Worm (Caenorhabditis elegans) whole organism, L2 larva: Measurements from ENCODE around the gene W05E10.2.

Experiments
- C34F6.9 ChIP-seq: fragments of 150-350 bp; optimal IDR thresholded peaks from 2 replicates; lab custom pipeline; 2014; ENCODE audit warnings: missing biosample characterization, missing genetic modification characterization
- F13H6.1 ChIP-seq: sonication (generic microtip); optimal IDR thresholded peaks from 2 replicates; lab custom pipeline; 2016; ENCODE audit warnings: missing genetic modification characterization, missing compliant biosample characterization
- Y55F3AM.14 ChIP-seq: fragments of 200-800 bp; sonication (Bioruptor generic); optimal IDR thresholded peaks from 2 replicates; lab custom pipeline; 2018; ENCODE audit warnings: mild to moderate bottlenecking, missing genetic modification characterization, missing compliant biosample characterization
- alr-1 ChIP-seq: fragments of 150-350 bp; optimal IDR thresholded peaks from 2 replicates; lab custom pipeline; 2014; ENCODE audit warnings: missing biosample characterization, missing genetic modification characterization
- aly-2 ChIP-seq: fragments of 150-350 bp; optimal IDR thresholded peaks from 2 replicates; lab custom pipeline; 2014; ENCODE audit warnings: missing biosample characterization, missing genetic modification characterization
- ama-1 ChIP-seq: fragments of 150-350 bp; optimal IDR thresholded peaks from 2 replicates; lab custom pipeline; 2018; ENCODE audit warnings: inconsistent platforms
- blmp-1 ChIP-seq: sonication (generic microtip); optimal IDR thresholded peaks from 2 replicates; lab custom pipeline; 2017; ENCODE audit warnings: missing genetic modification characterization, mild to moderate bottlenecking, missing compliant biosample characterization, antibody characterized with exemption, moderate library complexity; ENCODE audit not compliant: insufficient read depth
- ceh-16 ChIP-seq: fragments of 150-350 bp; optimal IDR thresholded peaks from 2 replicates; lab custom pipeline; 2014; ENCODE audit warnings: missing biosample characterization, missing genetic modification characterization
- ceh-82 ChIP-seq: fragments of 150-350 bp; optimal IDR thresholded peaks from 2 replicates; lab custom pipeline; 2014; ENCODE audit warnings: missing biosample characterization, missing genetic modification characterization
- crh-2 ChIP-seq: sonication (generic microtip); optimal IDR thresholded peaks from 2 replicates; lab custom pipeline; 2017; ENCODE audit warnings: missing biosample characterization, missing genetic modification characterization
- dmd-4 ChIP-seq: sonication (generic microtip); optimal IDR thresholded peaks from 2 replicates; lab custom pipeline; 2017; ENCODE audit warnings: missing biosample characterization, missing genetic modification characterization
- elt-1 ChIP-seq: fragments of 150-350 bp; optimal IDR thresholded peaks from 2 replicates; lab custom pipeline; 2014; ENCODE audit warnings: missing biosample characterization, missing genetic modification characterization
- fos-1 ChIP-seq: fragments of 150-350 bp; optimal IDR thresholded peaks from 2 replicates; lab custom pipeline; 2014; ENCODE audit warnings: missing biosample characterization, missing genetic modification characterization
- gmeb-1 ChIP-seq: fragments of 150-350 bp; optimal IDR thresholded peaks from 2 replicates; lab custom pipeline; 2014; ENCODE audit warnings: missing biosample characterization, missing genetic modification characterization
- lin-11 ChIP-seq: fragments of 150-350 bp; sonication (generic microtip); optimal IDR thresholded peaks from 2 replicates; lab custom pipeline; 2014; ENCODE audit warnings: missing biosample characterization, missing genetic modification characterization, inconsistent platforms, mixed read lengths
- lin-13 ChIP-seq: fragments of 150-350 bp; optimal IDR thresholded peaks from 2 replicates; lab custom pipeline; 2014; ENCODE audit warnings: missing biosample characterization, missing genetic modification reagents, missing genetic modification characterization
- lin-39 ChIP-seq: fragments of 150-350 bp; optimal IDR thresholded peaks from 2 replicates; lab custom pipeline; 2014; ENCODE audit warnings: missing biosample characterization, missing genetic modification reagents, missing genetic modification characterization
- lsy-2 ChIP-seq, 2 experiments: fragments of 150-350 bp in 1 of 2; sonication (generic microtip) in 1 of 2; optimal IDR thresholded peaks; 2 replicates each; lab custom pipeline; 2014 to 2017; ENCODE audit warnings: missing biosample characterization in 2 of 2, missing genetic modification characterization in 2 of 2
- mab-5 ChIP-seq: fragments of 150-350 bp; optimal IDR thresholded peaks from 2 replicates; lab custom pipeline; 2014; ENCODE audit warnings: missing biosample characterization, missing genetic modification characterization
- mbf-1 ChIP-seq: sonication (generic microtip); optimal IDR thresholded peaks from 2 replicates; lab custom pipeline; 2017; ENCODE audit warnings: missing biosample characterization, missing genetic modification characterization
- mdl-1 ChIP-seq, 2 experiments: fragments of 150-350 bp in 1 of 2; sonication (generic microtip) in 1 of 2; optimal IDR thresholded peaks; 2 replicates each; lab custom pipeline; 2017; ENCODE audit warnings: missing biosample characterization in 2 of 2, missing genetic modification characterization in 2 of 2
- nhr-11 ChIP-seq: fragments of 150-350 bp; optimal IDR thresholded peaks from 2 replicates; lab custom pipeline; 2014; ENCODE audit warnings: missing biosample characterization, missing genetic modification characterization
- nhr-129 ChIP-seq: fragments of 150-350 bp; optimal IDR thresholded peaks from 2 replicates; lab custom pipeline; 2014; ENCODE audit warnings: missing biosample characterization, missing genetic modification characterization
- nhr-21 ChIP-seq: fragments of 150-350 bp; optimal IDR thresholded peaks from 2 replicates; lab custom pipeline; 2014; ENCODE audit warnings: missing biosample characterization, missing genetic modification characterization
- nhr-237 ChIP-seq: fragments of 150-350 bp; optimal IDR thresholded peaks from 2 replicates; lab custom pipeline; 2014; ENCODE audit warnings: missing biosample characterization, missing genetic modification characterization
- nhr-25 ChIP-seq: fragments of 150-350 bp; sonication (generic microtip); optimal IDR thresholded peaks from 3 replicates; lab custom pipeline; 2014; ENCODE audit warnings: missing biosample characterization, missing genetic modification characterization
- nhr-6 ChIP-seq: fragments of 150-350 bp; optimal IDR thresholded peaks from 2 replicates; lab custom pipeline; 2014; ENCODE audit warnings: missing biosample characterization, missing genetic modification characterization
- nhr-77 ChIP-seq: fragments of 150-350 bp; optimal IDR thresholded peaks from 2 replicates; lab custom pipeline; 2014; ENCODE audit warnings: missing biosample characterization, missing genetic modification characterization
- peb-1 ChIP-seq: fragments of 150-350 bp; optimal IDR thresholded peaks from 2 replicates; lab custom pipeline; 2014; ENCODE audit warnings: missing biosample characterization, missing genetic modification characterization
- sem-4 ChIP-seq: fragments of 150-350 bp; optimal IDR thresholded peaks from 2 replicates; lab custom pipeline; 2014; ENCODE audit warnings: missing biosample characterization, missing genetic modification reagents, missing genetic modification characterization
- skn-1 ChIP-seq: sonication (generic microtip); optimal IDR thresholded peaks from 2 replicates; lab custom pipeline; 2017; ENCODE audit warnings: missing biosample characterization, missing genetic modification characterization
- sma-3 ChIP-seq: sonication (generic microtip); optimal IDR thresholded peaks from 2 replicates; lab custom pipeline; 2016; ENCODE audit warnings: missing genetic modification reagents, missing genetic modification characterization, missing compliant biosample characterization
- sma-9 ChIP-seq, 2 experiments: fragments of 150-350 bp in 1 of 2; sonication (generic microtip) in 1 of 2; optimal IDR thresholded peaks; 2 replicates each; lab custom pipeline; 2014 to 2016; ENCODE audit warnings: missing genetic modification characterization in 2 of 2, mild to moderate bottlenecking in 1 of 2, missing biosample characterization in 1 of 2, missing compliant biosample characterization in 1 of 2, missing genetic modification reagents in 1 of 2, moderate library complexity in 1 of 2
- snpc-4 ChIP-seq: fragments of 150-350 bp; optimal IDR thresholded peaks from 2 replicates; lab custom pipeline; 2014; ENCODE audit warnings: missing biosample characterization, missing genetic modification characterization
- unc-39 ChIP-seq: fragments of 150-350 bp; optimal IDR thresholded peaks from 2 replicates; lab custom pipeline; 2014; ENCODE audit warnings: missing biosample characterization, missing genetic modification characterization
- unc-55 ChIP-seq: fragments of 150-350 bp; sonication (generic microtip); optimal IDR thresholded peaks from 3 replicates; lab custom pipeline; 2014; ENCODE audit warnings: missing biosample characterization, missing genetic modification reagents, missing genetic modification characterization
- unc-62 ChIP-seq: fragments of 150-350 bp; optimal IDR thresholded peaks from 2 replicates; lab custom pipeline; 2014; ENCODE audit warnings: missing biosample characterization, missing genetic modification reagents, missing genetic modification characterization
- zag-1 ChIP-seq: fragments of 150-350 bp; optimal IDR thresholded peaks from 2 replicates; lab custom pipeline; 2014; ENCODE audit warnings: missing biosample characterization, missing genetic modification characterization
- ztf-1 ChIP-seq: fragments of 200-800 bp; sonication (Bioruptor generic); conservative IDR thresholded peaks from 2 replicates; pipeline ENCODE4 v1.3.6; 2022; ENCODE audit warnings: missing genetic modification characterization, missing compliant biosample characterization
- ztf-4 ChIP-seq: fragments of 150-350 bp; optimal IDR thresholded peaks from 2 replicates; lab custom pipeline; 2014; ENCODE audit warnings: missing biosample characterization, missing genetic modification characterization

The W05E10.2 gene

DNA sequence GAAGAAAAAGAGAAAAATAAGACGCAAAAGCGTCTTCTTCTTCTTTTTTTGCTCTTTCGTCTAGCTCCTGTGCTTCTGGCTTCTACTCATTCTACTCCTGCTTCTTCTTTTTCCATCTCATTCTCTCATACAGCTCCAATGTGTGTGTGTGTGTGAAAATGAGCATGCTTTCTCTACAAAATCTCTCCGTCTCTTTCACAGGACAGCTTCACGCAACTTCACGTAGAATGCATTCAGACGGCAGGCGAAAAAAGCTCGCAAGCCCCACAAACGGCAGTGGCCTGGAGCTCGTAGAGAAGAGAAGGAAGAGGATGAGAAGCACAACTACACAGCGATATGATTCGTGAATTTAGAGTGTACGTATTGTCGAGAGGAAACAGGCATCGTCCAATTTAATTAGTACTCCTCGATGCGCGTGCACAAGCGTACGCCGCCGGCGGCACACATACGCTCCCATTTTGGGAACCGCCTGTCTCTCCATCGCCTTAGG lies 45.6 kb upstream of the W05E10.2 start:
- TF ChIP-seq unc-55 (GFP tag; lab: Kevin White, UChicago) (peak; percentile 93), mab-5 (tag; lab: Kevin White, UChicago) (no peak), nhr-77 (tag; lab: Kevin White, UChicago) (no peak), C34F6.9 (tag; lab: Kevin White, UChicago) (peak; percentile 87), nhr-6 (peak; percentile 68), crh-2 (tag; lab: Kevin White, UChicago) (no peak), lin-11 (tag; lab: Kevin White, UChicago) (peak; percentile 58), nhr-129 (peak; percentile 81), ztf-4 (tag; lab: Kevin White, UChicago) (peak; percentile 4), mdl-1 (tag; optimal IDR thresholded peaks at IDR 0.05; lab: Kevin White, UChicago) (peak in 1 of 2 experiments; percentile 73), nhr-21 (tag; lab: Kevin White, UChicago) (peak; percentile 3), lsy-2 (tag; optimal IDR thresholded peaks at IDR 0.05; lab: Kevin White, UChicago) (peak in 1 of 2 experiments; percentile 71), ztf-1 (GFP tag; lab: Robert Waterston, UW) (no peak), zag-1 (tag; lab: Kevin White, UChicago) (peak; percentile 64), F13H6.1 (peak; percentile 62), sem-4 (tag; lab: Kevin White, UChicago) (peak; percentile 62), ama-1 (lab: Kevin White, UChicago) (no peak), sma-9 (GFP tag; optimal IDR thresholded peaks at IDR 0.05; lab: Kevin White, UChicago) (peak; percentile 42), sma-9 (tag; optimal IDR thresholded peaks at IDR 0.05; lab: Kevin White, UChicago) (no peak)

DNA sequence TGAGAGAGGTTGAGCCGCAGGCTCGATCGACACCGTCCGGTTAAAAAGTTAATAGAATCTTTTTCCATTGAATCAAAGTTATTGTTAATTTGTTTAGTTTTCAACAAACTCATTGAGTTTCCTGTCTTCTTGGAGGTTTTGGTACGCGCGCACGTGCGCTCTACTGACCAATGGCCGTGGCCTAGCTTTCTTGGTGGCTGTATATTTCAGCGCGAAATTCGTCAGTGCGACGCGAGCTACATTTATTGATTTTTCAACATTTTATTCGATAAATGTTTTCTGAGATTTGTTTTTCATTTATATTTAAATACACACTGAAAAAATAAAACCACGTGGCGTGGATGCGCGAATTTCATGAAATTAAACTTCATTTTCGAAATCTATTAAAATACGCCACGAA lies 42.8 kb upstream of the W05E10.2 start, which contains the start of gene bir-1:
Gene bir-1 (plus strand): TSS at position 312 of the 400 bp plus-strand sequence.
- TF ChIP-seq dmd-4 (tag; lab: Kevin White, UChicago) (no peak), F13H6.1 (peak; percentile 46), fos-1 (tag; lab: Kevin White, UChicago) (peak; percentile 55), C34F6.9 (tag; lab: Kevin White, UChicago) (peak; percentile 91), Y55F3AM.14 (GFP tag; lab: Kevin White, UChicago) (no peak), crh-2 (tag; lab: Kevin White, UChicago) (peak; percentile 68), lsy-2 (tag; optimal IDR thresholded peaks at IDR 0.05; lab: Kevin White, UChicago) (peak in 1 of 2 experiments; percentile 77), gmeb-1 (tag; lab: Kevin White, UChicago) (peak; percentile 59), lin-13 (peak; percentile 70), nhr-129 (peak; percentile 58), unc-55 (GFP tag; lab: Kevin White, UChicago) (peak; percentile 90), mdl-1 (tag; optimal IDR thresholded peaks at IDR 0.05; lab: Kevin White, UChicago) (peak; percentile 44 to 75), sma-3 (peak; percentile 46), nhr-25 (peak; percentile 58), elt-1 (tag; lab: Kevin White, UChicago) (no peak), nhr-77 (tag; lab: Kevin White, UChicago) (no peak), sma-9 (GFP tag; optimal IDR thresholded peaks at IDR 0.05; lab: Kevin White, UChicago) (peak; percentile 69), sma-9 (tag; optimal IDR thresholded peaks at IDR 0.05; lab: Kevin White, UChicago) (no peak)

ce11 chrV:11645244-11645643 lies 41.7 kb upstream of the W05E10.2 start, which contains the start of gene skp-1:
skp-1 (plus strand) TSS chrV:11645481.
- TF ChIP-seq unc-62 (GFP tag; lab: Kevin White, UChicago) (no peak), lin-39 (no peak), aly-2 (tag; lab: Kevin White, UChicago) (no peak), lin-11 (tag; lab: Kevin White, UChicago) (no peak), crh-2 (tag; lab: Kevin White, UChicago) (no peak), mab-5 (tag; lab: Kevin White, UChicago) (no peak)

DNA sequence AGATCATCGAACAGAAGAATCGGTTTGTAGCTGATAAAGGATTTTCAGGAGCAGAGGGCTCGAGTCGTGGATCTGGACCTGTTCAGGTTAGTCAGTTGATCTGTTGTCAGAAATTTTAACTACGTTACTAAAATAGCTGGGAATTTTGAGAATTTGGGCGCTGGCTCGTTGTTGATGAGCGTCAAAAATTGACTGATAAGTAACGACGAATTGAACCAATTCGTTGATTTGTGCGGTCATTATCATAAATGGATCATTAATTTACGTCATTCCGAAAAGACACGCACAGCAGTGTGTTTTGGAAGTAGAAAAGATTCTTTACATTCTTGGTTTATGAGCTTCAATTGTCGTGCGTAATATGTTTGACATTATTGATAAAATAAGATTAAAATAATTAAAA lies 39.2 kb upstream of the W05E10.2 start:
- TF ChIP-seq sma-9 (GFP tag; optimal IDR thresholded peaks at IDR 0.05; lab: Kevin White, UChicago) (peak; percentile 43), sma-9 (tag; optimal IDR thresholded peaks at IDR 0.05; lab: Kevin White, UChicago) (no peak), ceh-16 (tag; lab: Kevin White, UChicago) (no peak), fos-1 (tag; lab: Kevin White, UChicago) (peak; percentile 19)

- TF ChIP-seq nhr-237 (tag; lab: Kevin White, UChicago): no peak
- no peak for TF ChIP-seq mbf-1 (tag; lab: Kevin White, UChicago)
- no peak for TF ChIP-seq C34F6.9 (tag; lab: Kevin White, UChicago)
- peak; percentile 84 for TF ChIP-seq sma-9 (GFP tag; optimal IDR thresholded peaks at IDR 0.05; lab: Kevin White, UChicago)
- TF ChIP-seq sma-9 (tag; optimal IDR thresholded peaks at IDR 0.05; lab: Kevin White, UChicago): no peak
- no peak for TF ChIP-seq nhr-11 (tag; lab: Kevin White, UChicago)
- peak; percentile 56 for TF ChIP-seq crh-2 (tag; lab: Kevin White, UChicago)
- no peak for TF ChIP-seq blmp-1
- TF ChIP-seq zag-1 (tag; lab: Kevin White, UChicago): no peak
- TF ChIP-seq mab-5 (tag; lab: Kevin White, UChicago): no peak
- no peak for TF ChIP-seq peb-1 (tag; lab: Kevin White, UChicago)
- TF ChIP-seq alr-1 (tag; lab: Kevin White, UChicago): no peak
- TF ChIP-seq skn-1 (tag; lab: Kevin White, UChicago): peak; percentile 14
- TF ChIP-seq sma-3: peak; percentile 27
- no peak for TF ChIP-seq unc-55 (GFP tag; lab: Kevin White, UChicago)
- TF ChIP-seq lin-13: no peak
- no peak for TF ChIP-seq unc-62 (GFP tag; lab: Kevin White, UChicago)
- TF ChIP-seq lin-39: no peak
- no peak for TF ChIP-seq unc-39 (tag; lab: Kevin White, UChicago)
- TF ChIP-seq F13H6.1: no peak
- no peak for TF ChIP-seq ceh-82 (tag; lab: Kevin White, UChicago)
- TF ChIP-seq snpc-4: no peak
- no peak for TF ChIP-seq nhr-21 (tag; lab: Kevin White, UChicago)
- TF ChIP-seq elt-1 (tag; lab: Kevin White, UChicago): no peak
Observed at ce11 chrV:11648435-11648834, 38.5 kb upstream of the W05E10.2 start.
